Fruit fly (Drosophila melanogaster): Measurements from ENCODE around the gene naz.

Gene naz

dm6 chr3R:18314824-18315690 is 13.7 kb downstream of the naz start (continued):
- TF ChIP-seq HLH54F (GFP tag; optimal IDR thresholded peaks at IDR 0.05) (peak; percentile 18), CG7556 (GFP tag; optimal IDR thresholded peaks at IDR 0.05) (peak; percentile 33), CG31365 (tag; optimal IDR thresholded peaks at IDR 0.05) (no peak), CG7786 (GFP tag; optimal IDR thresholded peaks at IDR 0.05) (no peak), br (optimal IDR thresholded peaks at IDR 0.05) (no peak), disco-r (GFP tag; optimal IDR thresholded peaks at IDR 0.05) (peak; percentile 30), Gug (GFP tag; IDR thresholded peaks at IDR 0.05) (no peak; the same call in 3 of the 4 replicates), Hey (tag; optimal IDR thresholded peaks at IDR 0.05) (no peak), z (GFP tag; IDR thresholded peaks at IDR 0.05) (no peak), CG13775 (GFP tag; optimal IDR thresholded peaks at IDR 0.05) (no peak), CG15269 (tag; optimal IDR thresholded peaks at IDR 0.05) (peak; percentile 7), gcm2 (GFP tag; optimal IDR thresholded peaks at IDR 0.05) (no peak), CG17912 (GFP tag; optimal IDR thresholded peaks at IDR 0.05) (no peak), MESR4 (GFP tag; optimal IDR thresholded peaks at IDR 0.05) (no peak), Oli (tag; optimal IDR thresholded peaks at IDR 0.05) (no peak), row (GFP tag; IDR thresholded peaks at IDR 0.05) (peak; percentile 42; the same call in 1 of the 3 replicates), CG7271 (tag; optimal IDR thresholded peaks at IDR 0.05) (no peak), CG7987 (GFP tag; optimal IDR thresholded peaks at IDR 0.05) (no peak), Nf-YB (GFP tag; optimal IDR thresholded peaks at IDR 0.05) (no peak), CG17186 (GFP tag; optimal IDR thresholded peaks at IDR 0.05) (no peak), CG13123 (GFP tag; optimal IDR thresholded peaks at IDR 0.05) (no peak), CG2120 (GFP tag; optimal IDR thresholded peaks at IDR 0.05) (peak; percentile 55), sisA (GFP tag; IDR thresholded peaks at IDR 0.05) (peak; percentile 48), seq (GFP tag; IDR thresholded peaks at IDR 0.05) (peak; percentile 22; the same call in 1 of the 2 replicates), pita (GFP tag; optimal IDR thresholded peaks at IDR 0.05) (no peak), CG10366 (GFP tag; IDR thresholded peaks at IDR 0.05) (no peak), ftz-f1 (GFP tag; optimal IDR thresholded peaks at IDR 0.05) (no peak), Xbp1 (GFP tag; optimal IDR thresholded peaks at IDR 0.05) (peak; percentile 27), CG1832 (GFP tag; optimal IDR thresholded peaks at IDR 0.05) (no peak), Tbp (GFP tag; optimal IDR thresholded peaks at IDR 0.05) (no peak), knrl (GFP tag; IDR thresholded peaks at IDR 0.05; ENCODE audit: partially characterized antibody) (no peak), CG13287 (GFP tag; IDR thresholded peaks at IDR 0.05; ENCODE audit: partially characterized antibody) (peak; percentile 28; the same call in 1 of the 2 replicates), CG11696 (GFP tag; IDR thresholded peaks at IDR 0.05) (peak; percentile 26; the same call in 1 of the 2 replicates), CG30020 (tag; optimal IDR thresholded peaks at IDR 0.05) (no peak), tup (GFP tag; optimal IDR thresholded peaks at IDR 0.05) (no peak), ATbp (GFP tag; optimal IDR thresholded peaks at IDR 0.05) (no peak), CG9932 (GFP tag; IDR thresholded peaks at IDR 0.05) (peak; percentile 40), lola (GFP tag; optimal IDR thresholded peaks at IDR 0.05) (no peak), CG34224 (GFP tag; IDR thresholded peaks at IDR 0.05; ENCODE audit: partially characterized antibody) (no peak), Gsc (GFP tag; IDR thresholded peaks at IDR 0.05) (no peak), CG2889 (GFP tag; IDR thresholded peaks at IDR 0.05) (peak; percentile 31; the same call in 1 of the 3 replicates), bowl (GFP tag; IDR thresholded peaks at IDR 0.05) (no peak), Hr39 (optimal IDR thresholded peaks at IDR 0.05) (no peak)

Data from whole organism, embryonic.